Fruit fly (Drosophila melanogaster) whole organism, embryonic: Measurements from ENCODE around the gene ohgt.

Experiments
- Awh ChIP-seq: fragments of 200-800 bp; sonication (Bioruptor generic); IDR thresholded peaks from 2 replicates; pipeline ENCODE4, ENCODE4 v1.3.6; 2022; ENCODE audit warnings: missing biosample characterization, missing genetic modification characterization
- Bdp1 ChIP-seq: fragments of 200-800 bp; sonication (Bioruptor generic); optimal IDR thresholded peaks from 3 replicates; lab custom pipeline; 2016; ENCODE audit warnings: missing biosample characterization, missing genetic modification characterization
- CG10959 ChIP-seq: fragments of 200-800 bp; sonication (Bioruptor generic); IDR thresholded peaks from 2 replicates; pipeline ENCODE4 v1.3.6; 2022; ENCODE audit warnings: missing biosample characterization, missing genetic modification characterization
- CG11085 ChIP-seq: fragments of 200-800 bp; sonication (Bioruptor generic); IDR thresholded peaks from 2 replicates; pipeline ENCODE4 v1.3.6; 2022; ENCODE audit warnings: missing biosample characterization, missing genetic modification characterization
- CG11504 ChIP-seq: fragments of 200-800 bp; sonication (Bioruptor generic); optimal IDR thresholded peaks from 3 replicates; lab custom pipeline; 2019; ENCODE audit warnings: missing biosample characterization, mild to moderate bottlenecking, missing genetic modification characterization, moderate library complexity
- CG14710 ChIP-seq: fragments of 200-800 bp; sonication (Bioruptor generic); optimal IDR thresholded peaks from 3 replicates; lab custom pipeline; 2019; ENCODE audit warnings: missing biosample characterization, mild to moderate bottlenecking, missing genetic modification characterization, moderate library complexity
- CG17359 ChIP-seq: fragments of 200-800 bp; sonication (Bioruptor generic); optimal IDR thresholded peaks from 3 replicates; lab custom pipeline; 2018; ENCODE audit warnings: missing biosample characterization, mild to moderate bottlenecking, missing genetic modification characterization, moderate library complexity
- CG18476 ChIP-seq: fragments of 200-800 bp; sonication (Bioruptor generic); optimal IDR thresholded peaks from 2 replicates; lab custom pipeline; 2016; ENCODE audit warnings: missing biosample characterization, mild to moderate bottlenecking, missing genetic modification characterization
- CG18764 ChIP-seq: fragments of 200-800 bp; sonication (Bioruptor generic); optimal IDR thresholded peaks from 3 replicates; lab custom pipeline; 2016; ENCODE audit warnings: missing biosample characterization, missing genetic modification characterization
- CG6254 ChIP-seq: fragments of 200-800 bp; sonication (Bioruptor generic); optimal IDR thresholded peaks from 3 replicates; lab custom pipeline; 2017; ENCODE audit warnings: mild to moderate bottlenecking, missing biosample characterization, missing genetic modification reagents, missing genetic modification characterization
- CG6813 ChIP-seq: fragments of 200-800 bp; sonication (Bioruptor generic); optimal IDR thresholded peaks from 2 replicates; lab custom pipeline; 2017; ENCODE audit warnings: missing biosample characterization, missing genetic modification characterization, mild to moderate bottlenecking, moderate library complexity, missing genetic modification reagents
- CG6854 ChIP-seq: fragments of 200-800 bp; sonication (Bioruptor generic); optimal IDR thresholded peaks from 3 replicates; lab custom pipeline; 2017; ENCODE audit warnings: missing biosample characterization, mild to moderate bottlenecking, missing genetic modification characterization
- CG7271 ChIP-seq: fragments of 200-800 bp; sonication (Bioruptor generic); optimal IDR thresholded peaks from 2 replicates; lab custom pipeline; 2018; ENCODE audit warnings: missing biosample characterization, mild to moderate bottlenecking, missing genetic modification characterization, moderate library complexity
- CG8478 ChIP-seq: fragments of >200 bp; optimal IDR thresholded peaks from 2 replicates; lab custom pipeline; 2018
- CG9609 ChIP-seq: fragments of 200-800 bp; sonication (Bioruptor generic); optimal IDR thresholded peaks from 3 replicates; lab custom pipeline; 2016; ENCODE audit warnings: missing biosample characterization, missing genetic modification characterization
- CG9727 ChIP-seq: fragments of 200-800 bp; sonication (Bioruptor generic); optimal IDR thresholded peaks from 3 replicates; lab custom pipeline; 2017; ENCODE audit warnings: missing biosample characterization, mild to moderate bottlenecking, missing genetic modification characterization
- CTCF ChIP-seq: fragments of 200-800 bp; sonication (Bioruptor generic); optimal IDR thresholded peaks from 2 replicates; lab custom pipeline; 2017; ENCODE audit warnings: missing biosample characterization, mild to moderate bottlenecking, missing genetic modification characterization, moderate library complexity
- Dfd ChIP-seq, 2 experiments: fragments of >200 bp; optimal IDR thresholded peaks; 2 replicates each; lab custom pipeline; 2017; ENCODE audit warnings: missing biosample characterization in 2 of 2, missing genetic modification characterization in 2 of 2
- Doc3 ChIP-seq: fragments of 200-800 bp; sonication (Bioruptor generic); IDR thresholded peaks from 3 replicates; pipeline ENCODE4 v1.3.6; 2022; ENCODE audit warnings: missing biosample characterization, missing genetic modification characterization; ENCODE audit not compliant: partially characterized antibody
- Dp ChIP-seq: fragments of 200-800 bp; sonication (Bioruptor generic); optimal IDR thresholded peaks from 2 replicates; lab custom pipeline; 2018; ENCODE audit warnings: missing biosample characterization, mild to moderate bottlenecking, missing genetic modification characterization, moderate library complexity
- ERR ChIP-seq: fragments of 200-800 bp; sonication (Bioruptor generic); optimal IDR thresholded peaks from 2 replicates; lab custom pipeline; 2016; ENCODE audit warnings: missing biosample characterization, missing genetic modification characterization
- Fer1 ChIP-seq: fragments of 200-800 bp; sonication (Bioruptor generic); optimal IDR thresholded peaks from 2 replicates; lab custom pipeline; 2017; ENCODE audit warnings: missing biosample characterization, mild to moderate bottlenecking, missing genetic modification characterization
- H2.0 ChIP-seq: fragments of 200-800 bp; sonication (Bioruptor generic); IDR thresholded peaks from 2 replicates; pipeline ENCODE4 v1.3.6; 2022; ENCODE audit warnings: missing biosample characterization, missing genetic modification characterization
- NC2α ChIP-seq: fragments of 200-800 bp; sonication (Bioruptor generic); optimal IDR thresholded peaks from 2 replicates; lab custom pipeline; 2016; ENCODE audit warnings: missing biosample characterization, missing genetic modification characterization
- Sry-δ ChIP-seq: fragments of 200-800 bp; sonication (Bioruptor generic); optimal IDR thresholded peaks from 2 replicates; lab custom pipeline; 2016; ENCODE audit warnings: missing biosample characterization, missing genetic modification characterization
- Taf1 ChIP-seq: fragments of 200-800 bp; sonication (Bioruptor generic); IDR thresholded peaks from 2 replicates; pipeline ENCODE4 v1.3.6; 2022; ENCODE audit warnings: missing biosample characterization, missing genetic modification characterization
- Vsx1 ChIP-seq: fragments of 200-800 bp; sonication (Bioruptor generic); optimal IDR thresholded peaks from 2 replicates; lab custom pipeline; 2017; ENCODE audit warnings: missing biosample characterization, mild to moderate bottlenecking, missing genetic modification characterization, missing genetic modification reagents
- amos ChIP-seq: fragments of 200-800 bp; sonication (Bioruptor generic); IDR thresholded peaks from 2 replicates; pipeline ENCODE4 v1.3.6; 2022; ENCODE audit warnings: missing biosample characterization, missing genetic modification characterization; ENCODE audit not compliant: partially characterized antibody
- bsh ChIP-seq, 2 experiments: fragments of 200-800 bp; sonication (Bioruptor generic); optimal IDR thresholded peaks; 2 replicates each; lab custom pipeline; 2017 to 2018; ENCODE audit warnings: mild to moderate bottlenecking in 2 of 2, missing biosample characterization in 2 of 2, missing genetic modification characterization in 2 of 2, moderate library complexity in 1 of 2
- croc ChIP-seq: fragments of 200-800 bp; sonication (Bioruptor generic); conservative IDR thresholded peaks from 3 replicates; pipeline ENCODE4 v1.3.6; 2022; ENCODE audit warnings: missing biosample characterization, missing genetic modification characterization
- fd64A ChIP-seq: fragments of 200-800 bp; sonication (Bioruptor generic); optimal IDR thresholded peaks from 3 replicates; lab custom pipeline; 2018; ENCODE audit warnings: missing biosample characterization, mild to moderate bottlenecking, missing genetic modification characterization
- fru ChIP-seq: fragments of >200 bp; optimal IDR thresholded peaks from 2 replicates; lab custom pipeline; 2017
- gcm2 ChIP-seq: fragments of 200-800 bp; sonication (Bioruptor generic); optimal IDR thresholded peaks from 2 replicates; lab custom pipeline; 2016; ENCODE audit warnings: missing biosample characterization, missing genetic modification characterization
- gsb-n ChIP-seq: fragments of 200-800 bp; sonication (Bioruptor generic); optimal IDR thresholded peaks from 3 replicates; lab custom pipeline; 2018; ENCODE audit warnings: missing biosample characterization, mild to moderate bottlenecking, missing genetic modification characterization
- h ChIP-seq: fragments of >200 bp; optimal IDR thresholded peaks from 2 replicates; lab custom pipeline; 2017
- knrl ChIP-seq: fragments of 200-800 bp; sonication (Bioruptor generic); IDR thresholded peaks from 3 replicates; pipeline ENCODE4 v1.3.6; 2022; ENCODE audit warnings: missing biosample characterization, missing genetic modification characterization; ENCODE audit not compliant: partially characterized antibody
- lbe ChIP-seq: fragments of 200-800 bp; sonication (Bioruptor generic); optimal IDR thresholded peaks from 2 replicates; lab custom pipeline; 2016; ENCODE audit warnings: missing biosample characterization, mild to moderate bottlenecking, missing genetic modification characterization
- lilli ChIP-seq: fragments of 200-800 bp; sonication (Bioruptor generic); optimal IDR thresholded peaks from 3 replicates; lab custom pipeline; 2016; ENCODE audit warnings: missing biosample characterization, missing genetic modification characterization
- nerfin-2 ChIP-seq: fragments of 200-800 bp; sonication (Bioruptor generic); IDR thresholded peaks from 2 replicates; pipeline ENCODE4 v1.3.6; 2022; ENCODE audit warnings: missing biosample characterization, missing genetic modification characterization; ENCODE audit not compliant: partially characterized antibody
- sens-2 ChIP-seq: fragments of 200-800 bp; sonication (Bioruptor generic); IDR thresholded peaks from 2 replicates; pipeline ENCODE4 v1.3.6; 2022; ENCODE audit warnings: missing biosample characterization, missing genetic modification characterization
- sim ChIP-seq: fragments of 200-800 bp; sonication (Bioruptor generic); IDR thresholded peaks from 2 replicates; pipeline ENCODE4 v1.3.6; 2022; ENCODE audit warnings: missing biosample characterization, missing genetic modification characterization
- sisA ChIP-seq: fragments of 200-800 bp; sonication (Bioruptor generic); IDR thresholded peaks from 2 replicates; pipeline ENCODE4 v1.3.6; 2022; ENCODE audit warnings: missing biosample characterization, missing genetic modification characterization
- tup ChIP-seq: fragments of 200-800 bp; sonication (Bioruptor generic); optimal IDR thresholded peaks from 2 replicates; lab custom pipeline; 2016; ENCODE audit warnings: missing biosample characterization, mild to moderate bottlenecking, missing genetic modification characterization, moderate library complexity
- twi ChIP-seq: fragments of 200-800 bp; optimal IDR thresholded peaks from 2 replicates; lab custom pipeline; 2019; ENCODE audit warnings: missing biosample characterization, mild to moderate bottlenecking, missing genetic modification characterization, moderate library complexity
- tx ChIP-seq: fragments of 200-800 bp; sonication (Bioruptor generic); optimal IDR thresholded peaks from 2 replicates; lab custom pipeline; 2016; ENCODE audit warnings: missing biosample characterization, missing genetic modification characterization
- wek ChIP-seq: fragments of 200-800 bp; sonication (Bioruptor generic); optimal IDR thresholded peaks from 3 replicates; lab custom pipeline; 2018; ENCODE audit warnings: missing biosample characterization, mild to moderate bottlenecking, missing genetic modification characterization, moderate library complexity
- zen2 ChIP-seq: fragments of 200-800 bp; sonication (Bioruptor generic); IDR thresholded peaks from 3 replicates; pipeline ENCODE4 v1.3.6; 2022; ENCODE audit warnings: missing biosample characterization, missing genetic modification characterization; ENCODE audit not compliant: partially characterized antibody
- zf30C ChIP-seq: fragments of 200-800 bp; sonication (Bioruptor generic); optimal IDR thresholded peaks from 3 replicates; lab custom pipeline; 2018; ENCODE audit warnings: missing biosample characterization, mild to moderate bottlenecking, missing genetic modification characterization
- zfh2 ChIP-seq: fragments of 200-800 bp; sonication (Bioruptor generic); optimal IDR thresholded peaks from 2 replicates; lab custom pipeline; 2016; ENCODE audit warnings: missing biosample characterization, missing genetic modification characterization

ohgt gene

dm6 chr3R:10087206-10087927 is 38.4 kb downstream of the ohgt start (continued):
- TF ChIP-seq CG9727 (GFP tag; lab: Kevin White, UChicago) (peak; percentile 70), CG14710 (peak; percentile 7), CG6254 (GFP tag; lab: Kevin White, UChicago) (no peak), CG11085 (GFP tag; lab: Robert Waterston, UW) (no peak; the same call in 1 of the 2 replicates), sisA (GFP tag; lab: Robert Waterston, UW) (peak; percentile 76), Awh (GFP tag; lab: Robert Waterston, UW) (peak; percentile 36; the same call in 1 of the 2 replicates), CG10959 (no peak), CG11504 (tag; lab: Kevin White, UChicago) (peak; percentile 67), zfh2 (GFP tag; lab: Kevin White, UChicago) (peak; percentile 71), CG18476 (no peak), fd64A (no peak), croc (GFP tag; lab: Robert Waterston, UW) (peak; percentile 40; the same call in 1 of the 3 replicates), sens-2 (peak; percentile 49; the same call in 1 of the 2 replicates), nerfin-2 (peak; percentile 56), H2.0 (GFP tag; lab: Robert Waterston, UW) (peak; percentile 67), CG6854 (GFP tag; lab: Kevin White, UChicago) (peak; percentile 52), CG9609 (peak; percentile 67), fru (lab: Kevin White, UChicago) (no peak), NC2α (GFP tag; lab: Kevin White, UChicago) (peak; percentile 15), zf30C (GFP tag; lab: Kevin White, UChicago) (no peak), Dp (GFP tag; lab: Kevin White, UChicago) (no peak), Doc3 (GFP tag; lab: Robert Waterston, UW) (no peak), Bdp1 (GFP tag; lab: Kevin White, UChicago) (peak; percentile 63), gcm2 (GFP tag; lab: Kevin White, UChicago) (peak; percentile 56), CG17359 (peak; percentile 62), CTCF (GFP tag; lab: Kevin White, UChicago) (no peak), Dfd (GFP tag; optimal IDR thresholded peaks at IDR 0.05; lab: Kevin White, UChicago) (peak in 1 of 2 experiments; percentile 52), sim (no peak), CG6813 (no peak), gsb-n (tag; lab: Kevin White, UChicago) (no peak), tup (GFP tag; lab: Kevin White, UChicago) (no peak), Taf1 (GFP tag; lab: Robert Waterston, UW) (peak; percentile 63; the same call in 1 of the 2 replicates), amos (GFP tag; lab: Robert Waterston, UW) (no peak), lbe (peak; percentile 82), lilli (GFP tag; lab: Kevin White, UChicago) (peak; percentile 77), Sry-δ (GFP tag; lab: Kevin White, UChicago) (peak; percentile 27), CG8478 (lab: Kevin White, UChicago) (peak; percentile 96), tx (GFP tag; lab: Kevin White, UChicago) (peak; percentile 39), bsh (GFP tag; optimal IDR thresholded peaks at IDR 0.05; lab: Kevin White, UChicago) (peak; percentile 59 to 78), knrl (GFP tag; lab: Robert Waterston, UW) (0 out of 3 replicates have a peak, but pooled peaks have one; percentile 16), Vsx1 (GFP tag; lab: Kevin White, UChicago) (no peak), zen2 (0 out of 3 replicates have a peak, but pooled peaks have one; percentile 11), twi (tag; lab: Kevin White, UChicago) (no peak), ERR (GFP tag; lab: Kevin White, UChicago) (peak; percentile 50), Fer1 (peak; percentile 28), CG18764 (GFP tag; lab: Kevin White, UChicago) (peak; percentile 40), h (no peak), CG7271 (tag; lab: Kevin White, UChicago) (no peak), wek (no peak)
